Worm (Caenorhabditis elegans) whole organism, late embryonic: ENCODE data around the gene srh-10.

Experiments used
- C38D4.7 ChIP-seq: fragments of 200-800 bp; sonication (Bioruptor generic); optimal IDR thresholded peaks from 2 replicates; lab custom pipeline; 2018; ENCODE audit warnings: mild to moderate bottlenecking, missing genetic modification characterization, moderate library complexity, missing compliant biosample characterization
- K02D7.2 ChIP-seq: sonication (generic microtip); optimal IDR thresholded peaks from 2 replicates; lab custom pipeline; 2017; ENCODE audit warnings: mild to moderate bottlenecking, missing genetic modification characterization, missing compliant biosample characterization
- K09A11.1 ChIP-seq: sonication (generic microtip); optimal IDR thresholded peaks from 2 replicates; lab custom pipeline; 2017; ENCODE audit warnings: antibody characterized with exemption, mild to moderate bottlenecking, missing genetic modification characterization, missing compliant biosample characterization; ENCODE audit not compliant: insufficient read depth
- T23F11.4 ChIP-seq: fragments of 200-800 bp; sonication (Bioruptor generic); optimal IDR thresholded peaks from 2 replicates; lab custom pipeline; 2018; ENCODE audit warnings: mild to moderate bottlenecking, missing genetic modification characterization, missing compliant biosample characterization
- ahr-1 ChIP-seq: sonication (generic microtip); optimal IDR thresholded peaks from 2 replicates; lab custom pipeline; 2016; ENCODE audit warnings: missing genetic modification characterization, missing compliant biosample characterization
- ama-1 ChIP-seq: fragments of 150-350 bp; optimal IDR thresholded peaks from 2 replicates; lab custom pipeline; 2014
- ceh-14 ChIP-seq: sonication (generic microtip); optimal IDR thresholded peaks from 2 replicates; lab custom pipeline; 2016; ENCODE audit warnings: missing genotype, missing genetic modification characterization, missing compliant biosample characterization
- ceh-18 ChIP-seq: sonication (generic microtip); optimal IDR thresholded peaks from 2 replicates; lab custom pipeline; 2016; ENCODE audit warnings: missing genetic modification characterization, missing compliant biosample characterization
- ceh-19 ChIP-seq: fragments of 200-800 bp; sonication (Bioruptor generic); optimal IDR thresholded peaks from 2 replicates; lab custom pipeline; 2018; ENCODE audit warnings: mild to moderate bottlenecking, missing genetic modification characterization, missing compliant biosample characterization
- ceh-2 ChIP-seq: sonication (generic microtip); optimal IDR thresholded peaks from 2 replicates; lab custom pipeline; 2016; ENCODE audit warnings: missing genotype, missing genetic modification characterization, missing compliant biosample characterization
- ceh-22 ChIP-seq: sonication (generic microtip); optimal IDR thresholded peaks from 2 replicates; lab custom pipeline; 2017; ENCODE audit warnings: missing biosample characterization, missing genetic modification characterization
- ceh-30 ChIP-seq: fragments of 150-350 bp; optimal IDR thresholded peaks from 2 replicates; lab custom pipeline; 2014; ENCODE audit warnings: missing biosample characterization, missing genetic modification characterization
- ceh-31 ChIP-seq: sonication (generic microtip); optimal IDR thresholded peaks from 2 replicates; lab custom pipeline; 2016; ENCODE audit warnings: missing genetic modification characterization, missing compliant biosample characterization
- ceh-34 ChIP-seq: sonication (generic microtip); optimal IDR thresholded peaks from 2 replicates; lab custom pipeline; 2016; ENCODE audit warnings: mild to moderate bottlenecking, missing genetic modification characterization, missing compliant biosample characterization
- ceh-6 ChIP-seq: fragments of 200-800 bp; sonication (Bioruptor generic); optimal IDR thresholded peaks from 2 replicates; lab custom pipeline; 2018; ENCODE audit warnings: mild to moderate bottlenecking, missing genetic modification characterization, missing compliant biosample characterization
- ceh-9 ChIP-seq: sonication (generic microtip); optimal IDR thresholded peaks from 2 replicates; lab custom pipeline; 2016; ENCODE audit warnings: mild to moderate bottlenecking, missing genetic modification characterization, inconsistent platforms, missing compliant biosample characterization
- dmd-4 ChIP-seq: sonication (generic microtip); optimal IDR thresholded peaks from 2 replicates; lab custom pipeline; 2016; ENCODE audit warnings: borderline replicate concordance, missing genetic modification characterization, missing compliant biosample characterization
- dve-1 ChIP-seq: sonication (generic microtip); optimal IDR thresholded peaks from 2 replicates; lab custom pipeline; 2017; ENCODE audit warnings: antibody characterized with exemption, mild to moderate bottlenecking, missing genetic modification characterization, missing compliant biosample characterization
- elt-2 ChIP-seq: sonication (generic microtip); optimal IDR thresholded peaks from 2 replicates; lab custom pipeline; 2016; ENCODE audit warnings: missing genetic modification reagents, missing genetic modification characterization, missing compliant biosample characterization
- elt-4 ChIP-seq: sonication (generic microtip); optimal IDR thresholded peaks from 2 replicates; lab custom pipeline; 2016; ENCODE audit warnings: missing genetic modification characterization, missing compliant biosample characterization
- ets-4 ChIP-seq: sonication (generic microtip); optimal IDR thresholded peaks from 2 replicates; lab custom pipeline; 2016; ENCODE audit warnings: missing genetic modification characterization, missing compliant biosample characterization
- fax-1 ChIP-seq: sonication (generic microtip); optimal IDR thresholded peaks from 2 replicates; lab custom pipeline; 2016; ENCODE audit warnings: missing genotype, missing genetic modification characterization, missing compliant biosample characterization
- fkh-6 ChIP-seq: sonication (generic microtip); optimal IDR thresholded peaks from 2 replicates; lab custom pipeline; 2016; ENCODE audit warnings: missing genetic modification characterization, missing compliant biosample characterization
- gmeb-2 ChIP-seq: sonication (generic microtip); optimal IDR thresholded peaks from 2 replicates; lab custom pipeline; 2016; ENCODE audit warnings: missing genetic modification characterization, inconsistent platforms, missing compliant biosample characterization
- hlh-13 ChIP-seq: fragments of 200-800 bp; sonication (Bioruptor generic); optimal IDR thresholded peaks from 2 replicates; lab custom pipeline; 2018; ENCODE audit warnings: mild to moderate bottlenecking, missing genetic modification characterization, missing compliant biosample characterization
- hlh-30 ChIP-seq: sonication (generic microtip); optimal IDR thresholded peaks from 2 replicates; lab custom pipeline; 2017; ENCODE audit warnings: antibody characterized with exemption, missing genetic modification characterization, missing compliant biosample characterization; ENCODE audit not compliant: insufficient read depth
- hlh-6 ChIP-seq: sonication (generic microtip); optimal IDR thresholded peaks from 2 replicates; lab custom pipeline; 2016; ENCODE audit warnings: missing genotype, missing genetic modification characterization, missing compliant biosample characterization
- madf-2 ChIP-seq: sonication (generic microtip); optimal IDR thresholded peaks from 2 replicates; lab custom pipeline; 2017; ENCODE audit warnings: missing genetic modification characterization, missing compliant biosample characterization
- mec-3 ChIP-seq: sonication (generic microtip); optimal IDR thresholded peaks from 2 replicates; lab custom pipeline; 2016; ENCODE audit warnings: borderline replicate concordance, missing genetic modification characterization, missing compliant biosample characterization
- nfya-1 ChIP-seq: sonication (generic microtip); optimal IDR thresholded peaks from 2 replicates; lab custom pipeline; 2017; ENCODE audit warnings: missing genetic modification characterization, mild to moderate bottlenecking, missing compliant biosample characterization, antibody characterized with exemption, moderate library complexity
- pag-3 ChIP-seq: sonication (generic microtip); optimal IDR thresholded peaks from 2 replicates; lab custom pipeline; 2016; ENCODE audit warnings: missing compliant biosample characterization, missing genetic modification characterization, borderline replicate concordance
- pat-9 ChIP-seq: fragments of 200-800 bp; sonication (Bioruptor generic); optimal IDR thresholded peaks from 2 replicates; lab custom pipeline; 2018; ENCODE audit warnings: mild to moderate bottlenecking, missing genetic modification characterization, moderate library complexity, missing compliant biosample characterization
- pax-1 ChIP-seq: fragments of 150-350 bp; optimal IDR thresholded peaks from 2 replicates; lab custom pipeline; 2014; ENCODE audit warnings: missing biosample characterization, missing genetic modification characterization
- pha-2 ChIP-seq: sonication (generic microtip); optimal IDR thresholded peaks from 2 replicates; lab custom pipeline; 2017; ENCODE audit warnings: mild to moderate bottlenecking, missing genetic modification characterization, missing compliant biosample characterization
- pqm-1 ChIP-seq: sonication (generic microtip); optimal IDR thresholded peaks from 2 replicates; lab custom pipeline; 2016; ENCODE audit warnings: missing genetic modification characterization, missing compliant biosample characterization
- pros-1 ChIP-seq: fragments of 150-350 bp; optimal IDR thresholded peaks from 2 replicates; lab custom pipeline; 2014; ENCODE audit warnings: missing biosample characterization, missing genetic modification reagents, missing genetic modification characterization
- ref-2 ChIP-seq: sonication (generic microtip); optimal IDR thresholded peaks from 2 replicates; lab custom pipeline; 2016; ENCODE audit warnings: missing genetic modification characterization, missing compliant biosample characterization
- rnt-1 ChIP-seq: sonication (generic microtip); optimal IDR thresholded peaks from 2 replicates; lab custom pipeline; 2016; ENCODE audit warnings: missing genetic modification characterization, missing compliant biosample characterization
- sdc-2 ChIP-seq: sonication (generic microtip); optimal IDR thresholded peaks from 2 replicates; lab custom pipeline; 2016; ENCODE audit warnings: missing genotype, missing genetic modification characterization, missing compliant biosample characterization
- sox-2 ChIP-seq: fragments of 200-800 bp; sonication (Bioruptor generic); IDR thresholded peaks from 2 replicates; pipeline ENCODE4 v1.3.6; 2022; ENCODE audit warnings: missing genetic modification reagents, missing genetic modification characterization, missing compliant biosample characterization
- syd-9 ChIP-seq: sonication (generic microtip); optimal IDR thresholded peaks from 2 replicates; lab custom pipeline; 2016; ENCODE audit warnings: mild to moderate bottlenecking, missing genetic modification characterization, moderate library complexity, missing compliant biosample characterization
- tbx-2 ChIP-seq: sonication (generic microtip); optimal IDR thresholded peaks from 2 replicates; lab custom pipeline; 2016; ENCODE audit warnings: missing genetic modification characterization, missing compliant biosample characterization
- tbx-7 ChIP-seq: sonication (generic microtip); optimal IDR thresholded peaks from 2 replicates; lab custom pipeline; 2016; ENCODE audit warnings: missing genotype, missing genetic modification characterization, missing compliant biosample characterization
- ttx-3 ChIP-seq: sonication (generic microtip); optimal IDR thresholded peaks from 2 replicates; lab custom pipeline; 2016; ENCODE audit warnings: missing genetic modification reagents, missing genetic modification characterization, missing compliant biosample characterization
- unc-3 ChIP-seq, 2 experiments: fragments of 200-800 bp in 1 of 2; sonication (Bioruptor generic) in 1 of 2; sonication (generic microtip) in 1 of 2; conservative IDR thresholded peaks in 1 of 2; optimal IDR thresholded peaks in 1 of 2; 2 replicates each; pipeline versions ENCODE4 v1.3.6 to Lab custom; 2016 to 2022; ENCODE audit warnings: missing compliant biosample characterization in 2 of 2, missing genetic modification characterization in 2 of 2, missing genetic modification reagents in 1 of 2
- unc-42 ChIP-seq: sonication (generic microtip); optimal IDR thresholded peaks from 2 replicates; lab custom pipeline; 2016; ENCODE audit warnings: missing genotype, missing genetic modification characterization, missing compliant biosample characterization
- unc-55 ChIP-seq: sonication (generic microtip); optimal IDR thresholded peaks from 2 replicates; lab custom pipeline; 2017; ENCODE audit warnings: missing biosample characterization, missing genetic modification reagents, missing genetic modification characterization
- unc-86 ChIP-seq: sonication (generic microtip); optimal IDR thresholded peaks from 2 replicates; lab custom pipeline; 2016; ENCODE audit warnings: missing genetic modification characterization, missing compliant biosample characterization
- zip-5 ChIP-seq: sonication (generic microtip); optimal IDR thresholded peaks from 2 replicates; lab custom pipeline; 2016; ENCODE audit warnings: missing genetic modification characterization, missing compliant biosample characterization
- ztf-16 ChIP-seq: sonication (generic microtip); optimal IDR thresholded peaks from 2 replicates; lab custom pipeline; 2017; ENCODE audit warnings: missing genetic modification characterization, missing compliant biosample characterization

Gene srh-10

DNA sequence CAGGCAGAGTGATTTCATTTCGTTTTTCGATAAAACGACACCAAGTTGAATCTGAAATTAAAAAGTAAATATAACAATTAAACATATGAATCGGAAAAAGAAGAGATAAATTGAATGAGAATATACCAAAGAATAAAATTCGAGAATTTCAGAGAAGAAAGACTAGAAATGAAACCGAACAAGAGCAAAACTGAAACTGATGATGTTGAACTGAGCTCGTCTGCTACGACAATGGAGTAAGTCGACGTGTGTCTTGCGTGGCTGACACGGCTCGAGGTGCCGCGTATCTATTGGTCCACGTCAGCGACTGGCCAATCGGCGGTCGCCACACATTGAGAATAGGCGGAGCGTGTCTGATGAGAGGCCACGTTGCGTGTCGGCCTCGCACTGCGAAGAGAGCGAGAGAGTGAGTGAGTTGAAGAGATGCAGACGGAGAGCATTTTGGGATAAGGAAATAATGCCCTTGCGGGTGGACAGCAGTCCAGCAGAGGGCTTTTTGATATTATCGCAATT lies 33.6 kb upstream of the srh-10 start, which contains the start of gene crt-1:
Gene crt-1 (minus strand): TSS at position 51 of the 513 bp plus-strand sequence.
- peak; percentile 92 for TF ChIP-seq pax-1 (tag; lab: Kevin White, UChicago)
- TF ChIP-seq ceh-14 (tag; lab: Kevin White, UChicago) = peak; percentile 55
- TF ChIP-seq pqm-1 (tag; lab: Kevin White, UChicago) = peak; percentile 1
- TF ChIP-seq ahr-1 (tag; lab: Kevin White, UChicago) = no peak
- peak; percentile 84 for TF ChIP-seq ref-2
- TF ChIP-seq gmeb-2 (tag; lab: Kevin White, UChicago) = no peak
- peak; percentile 51 for TF ChIP-seq ceh-2 (tag; lab: Kevin White, UChicago)
- TF ChIP-seq pros-1 (tag; lab: Kevin White, UChicago) = peak; percentile 52
- peak; percentile 71 for TF ChIP-seq dve-1 (tag; lab: Kevin White, UChicago)
- TF ChIP-seq madf-2 (tag; lab: Kevin White, UChicago) = peak; percentile 12
- TF ChIP-seq ceh-18 (tag; lab: Kevin White, UChicago) = peak; percentile 48
- TF ChIP-seq fkh-6 = no peak
- TF ChIP-seq nfya-1 (tag; lab: Kevin White, UChicago) = peak; percentile 100
- TF ChIP-seq tbx-2 (tag; lab: Kevin White, UChicago) = peak; percentile 65
- TF ChIP-seq sox-2 (GFP tag; lab: Robert Waterston, UW) = peak; percentile 39; the same call in 1 of the 2 replicates
- peak; percentile 62 for TF ChIP-seq rnt-1 (tag; lab: Kevin White, UChicago)
- no peak for TF ChIP-seq ttx-3 (tag; lab: Kevin White, UChicago)
- TF ChIP-seq tbx-7 (tag; lab: Kevin White, UChicago) = peak; percentile 16
- peak; percentile 22 for TF ChIP-seq unc-42 (tag; lab: Kevin White, UChicago)
- no peak for TF ChIP-seq ceh-30 (tag; lab: Kevin White, UChicago)
- no peak for TF ChIP-seq pag-3 (tag; lab: Kevin White, UChicago)
- peak; percentile 56 for TF ChIP-seq ceh-34 (tag; lab: Kevin White, UChicago)
- peak; percentile 79 for TF ChIP-seq elt-2 (tag; lab: Kevin White, UChicago)
- TF ChIP-seq unc-55 (GFP tag; lab: Kevin White, UChicago) = peak; percentile 83
- TF ChIP-seq ama-1 (lab: Kevin White, UChicago) = peak; percentile 16
- TF ChIP-seq fax-1 = no peak
- peak; percentile 75 for TF ChIP-seq hlh-30
- TF ChIP-seq ceh-19 = no peak
- TF ChIP-seq ceh-31 = peak; percentile 81
- TF ChIP-seq zip-5 (tag; lab: Kevin White, UChicago) = no peak
- peak; percentile 15 for TF ChIP-seq sdc-2 (tag; lab: Kevin White, UChicago)
- TF ChIP-seq ets-4 (tag; lab: Kevin White, UChicago) = peak; percentile 3
- TF ChIP-seq hlh-13 (GFP tag; lab: Kevin White, UChicago) = no peak

DNA sequence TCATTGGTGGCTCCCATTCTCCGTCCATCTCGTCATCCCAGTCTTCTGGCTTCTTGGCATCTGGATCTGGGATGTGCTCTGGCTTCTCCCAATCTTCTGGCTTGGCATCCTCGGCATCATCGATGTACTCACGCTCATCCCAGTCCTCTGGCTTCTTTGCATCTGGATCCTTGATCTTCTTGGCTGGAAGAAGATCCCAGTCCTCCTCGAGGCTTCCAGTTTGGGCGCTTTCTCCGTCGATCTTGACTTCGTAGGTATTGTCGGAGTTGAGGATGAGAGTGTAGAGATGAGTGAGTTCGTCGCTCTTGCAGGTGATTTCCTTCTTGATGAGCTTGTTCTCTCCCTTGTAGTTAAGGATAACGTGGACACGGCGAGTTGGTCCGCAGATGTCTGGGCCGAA lies 32.7 kb upstream of the srh-10 start:
- TF ChIP-seq pha-2 (tag; lab: Kevin White, UChicago) (no peak), ceh-19 (no peak), elt-4 (tag; lab: Kevin White, UChicago) (no peak), dmd-4 (tag; lab: Kevin White, UChicago) (no peak), unc-3 (GFP tag; conservative IDR thresholded peaks at IDR 0.05; lab: Robert Waterston, UW) (no peak), unc-3 (tag; optimal IDR thresholded peaks at IDR 0.05; lab: Kevin White, UChicago) (no peak), sox-2 (GFP tag; lab: Robert Waterston, UW) (no peak), ceh-22 (tag; lab: Kevin White, UChicago) (no peak)

DNA sequence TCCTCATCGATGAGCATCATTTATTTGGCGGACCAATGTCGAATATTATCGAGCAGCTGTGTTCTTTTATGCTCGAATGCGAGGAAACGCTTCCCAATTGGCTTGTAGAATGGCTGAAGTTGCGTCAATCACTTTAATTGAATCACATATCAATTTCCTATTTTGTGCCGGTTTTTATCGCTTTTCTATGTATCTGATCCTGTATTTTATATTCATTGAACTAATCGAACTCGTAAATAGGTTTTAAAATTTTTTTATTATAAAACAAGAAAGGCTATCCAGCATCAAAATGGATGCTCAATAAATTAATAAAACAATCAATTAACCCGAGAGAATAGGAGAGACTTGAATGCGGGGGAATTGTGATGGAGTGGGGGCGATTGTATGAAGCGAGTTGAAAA lies 31.8 kb upstream of the srh-10 start:
- TF ChIP-seq ceh-9 (tag; lab: Kevin White, UChicago) = no peak
- no peak for TF ChIP-seq K02D7.2 (tag; lab: Kevin White, UChicago)
- no peak for TF ChIP-seq unc-86
- TF ChIP-seq syd-9 = peak; percentile 1
- TF ChIP-seq C38D4.7 = no peak
- TF ChIP-seq ceh-6 (GFP tag; lab: Kevin White, UChicago) = no peak
- no peak for TF ChIP-seq ztf-16 (tag; lab: Kevin White, UChicago)
- no peak for TF ChIP-seq ceh-22 (tag; lab: Kevin White, UChicago)
- no peak for TF ChIP-seq K09A11.1 (tag; lab: Kevin White, UChicago)
- TF ChIP-seq dmd-4 (tag; lab: Kevin White, UChicago) = no peak
- TF ChIP-seq pat-9 (tag; lab: Kevin White, UChicago) = no peak
- peak; percentile 16 for TF ChIP-seq pha-2 (tag; lab: Kevin White, UChicago)
- no peak for TF ChIP-seq T23F11.4
- TF ChIP-seq hlh-6 (tag; lab: Kevin White, UChicago) = no peak
- no peak for TF ChIP-seq mec-3 (tag; lab: Kevin White, UChicago)
